Worm (Caenorhabditis elegans): Measurements from ENCODE around the gene sel-8.
A peak's percentile ranks its signal among the peaks of the same experiment; 100 is the strongest.

The sel-8 gene

DNA sequence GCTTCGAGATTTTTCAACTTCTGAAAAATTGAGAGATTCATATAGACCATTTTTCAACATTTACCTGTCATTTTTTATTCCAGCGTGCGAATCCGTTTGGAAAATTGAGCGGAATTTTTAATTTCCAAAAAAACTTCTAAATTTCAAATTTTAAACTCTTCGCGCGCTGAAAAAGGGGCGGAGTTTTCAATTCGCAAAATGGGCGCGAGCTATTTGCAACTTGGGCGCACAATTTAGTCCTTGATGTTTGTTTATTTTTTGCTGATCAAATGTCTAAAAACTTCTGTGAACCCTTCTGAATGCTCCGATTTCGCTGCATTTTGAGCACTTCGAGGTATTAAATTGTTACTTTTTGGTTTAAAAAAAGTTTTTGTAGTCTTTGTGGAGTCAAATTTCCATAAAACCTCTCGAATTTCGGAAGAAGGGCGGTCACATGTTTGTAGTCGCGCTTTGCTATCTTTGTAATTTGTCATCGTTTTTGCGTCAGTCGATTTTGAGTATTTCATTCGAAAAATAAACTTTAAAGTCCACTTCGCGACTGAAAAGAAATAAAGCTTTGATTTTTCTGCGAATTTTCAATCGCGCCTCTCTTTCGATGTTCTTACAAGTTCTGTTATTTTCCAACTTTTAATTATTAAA lies 23.9 kb upstream of the sel-8 start, which contains the start of the genes madf-8 and gsr-1 (continued):
- TF ChIP-seq nhr-120 (GFP tag; IDR thresholded peaks at IDR 0.05) (no peak), sptf-2 (GFP tag; optimal IDR thresholded peaks at IDR 0.05) (no peak), mcd-1 (GFP tag; IDR thresholded peaks at IDR 0.05) (peak; percentile 27; the same call in 1 of the 2 replicates), madf-3 (GFP tag; IDR thresholded peaks at IDR 0.05) (no peak), B0261.1 (tag; optimal IDR thresholded peaks at IDR 0.05) (no peak), egrh-3 (GFP tag; IDR thresholded peaks at IDR 0.05) (no peak), nhr-80 (tag; optimal IDR thresholded peaks at IDR 0.05) (no peak), F57A8.1 (GFP tag; optimal IDR thresholded peaks at IDR 0.05) (no peak), bed-2 (GFP tag; IDR thresholded peaks at IDR 0.05) (no peak), efl-1 (GFP tag; optimal IDR thresholded peaks at IDR 0.05) (peak; percentile 55), rcor-1 (GFP tag; IDR thresholded peaks at IDR 0.05) (no peak), F22D6.2 (tag; optimal IDR thresholded peaks at IDR 0.05) (no peak), sdz-38 (tag; optimal IDR thresholded peaks at IDR 0.05) (no peak), lsy-27 (tag; optimal IDR thresholded peaks at IDR 0.05; ENCODE audit: borderline replicate concordance, insufficient read depth) (no peak), xnd-1 (tag; optimal IDR thresholded peaks at IDR 0.05) (peak; percentile 16), Y53F4B.3 (GFP tag; IDR thresholded peaks at IDR 0.05) (no peak), attf-3 (GFP tag; conservative IDR thresholded peaks at IDR 0.05) (no peak), ceh-79 (tag; optimal IDR thresholded peaks at IDR 0.05) (no peak), dpl-1 (GFP tag; optimal IDR thresholded peaks at IDR 0.05) (peak; percentile 36), mel-28 (tag; optimal IDR thresholded peaks at IDR 0.05; ENCODE audit: borderline replicate concordance) (no peak), let-607 (tag; optimal IDR thresholded peaks at IDR 0.05) (no peak), nfya-1 (tag; optimal IDR thresholded peaks at IDR 0.05; ENCODE audit: borderline replicate concordance, insufficient read depth) (no peak), bed-1 (GFP tag; IDR thresholded peaks at IDR 0.05) (no peak), F57C9.4 (tag; optimal IDR thresholded peaks at IDR 0.05) (no peak), ceh-100 (GFP tag; IDR thresholded peaks at IDR 0.05) (peak; percentile 15; the same call in 1 of the 2 replicates), repo-1 (tag; optimal IDR thresholded peaks at IDR 0.05) (no peak), zim-3 (tag; optimal IDR thresholded peaks at IDR 0.05) (no peak), aptf-3 (GFP tag; IDR thresholded peaks at IDR 0.05) (no peak), hmg-20 (GFP tag; IDR thresholded peaks at IDR 0.05) (no peak), F52B5.7 (tag; optimal IDR thresholded peaks at IDR 0.05) (no peak), ztf-3 (GFP tag; optimal IDR thresholded peaks at IDR 0.05) (no peak), ztf-6 (GFP tag; IDR thresholded peaks at IDR 0.05) (no peak), K12H6.12 (tag; optimal IDR thresholded peaks at IDR 0.05) (no peak), him-1 (tag; optimal IDR thresholded peaks at IDR 0.05) (peak; percentile 8), ztf-18 (tag; optimal IDR thresholded peaks at IDR 0.05) (no peak), unc-130 (GFP tag; optimal IDR thresholded peaks at IDR 0.05) (no peak), snpc-4 (GFP tag; optimal IDR thresholded peaks at IDR 0.05) (no peak), snpc-4 (tag; optimal IDR thresholded peaks at IDR 0.05) (no peak), snpc-3.4 (tag; optimal IDR thresholded peaks at IDR 0.05) (no peak), mxl-1 (tag; optimal IDR thresholded peaks at IDR 0.05) (no peak), fkh-3 (tag; optimal IDR thresholded peaks at IDR 0.05) (no peak), pbrm-1 (GFP tag; IDR thresholded peaks at IDR 0.05) (no peak), attf-5 (GFP tag; optimal IDR thresholded peaks at IDR 0.05) (no peak), madf-10 (tag; optimal IDR thresholded peaks at IDR 0.05) (no peak), hrde-1 (tag; optimal IDR thresholded peaks at IDR 0.05; ENCODE audit: borderline replicate concordance) (no peak), snpc-1.1 (tag; optimal IDR thresholded peaks at IDR 0.05; ENCODE audit: insufficient read depth) (no peak), C06A6.2 (GFP tag; conservative IDR thresholded peaks at IDR 0.05) (no peak), ets-4 (GFP tag; optimal IDR thresholded peaks at IDR 0.05) (no peak)

Data from whole organism, young adult.